Worm (Caenorhabditis elegans): ENCODE results near the gene glb-13.

The glb-13 gene

DNA sequence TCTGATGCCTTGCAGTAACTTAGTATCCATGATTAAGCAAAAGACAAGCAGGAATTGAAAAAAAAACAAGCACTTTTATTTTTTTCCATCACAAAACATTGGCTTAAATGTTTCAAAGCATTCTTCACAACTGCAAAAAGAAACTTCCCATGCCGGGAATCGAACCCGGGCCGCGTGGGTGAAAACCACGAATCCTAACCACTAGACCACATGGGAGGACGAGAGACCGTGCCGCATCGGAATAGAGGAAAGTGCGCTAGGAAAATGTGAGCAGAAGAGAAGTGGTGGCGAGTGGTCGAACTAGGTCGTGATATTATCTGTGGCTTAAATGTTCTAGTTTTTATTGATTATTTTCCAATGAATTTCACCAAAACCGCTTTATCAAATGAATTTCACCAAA lies 10.7 kb downstream of the glb-13 start (continued):
- TF ChIP-seq snpc-4 (GFP tag; optimal IDR thresholded peaks at IDR 0.05): peak; percentile 14
- TF ChIP-seq snpc-4 (tag; optimal IDR thresholded peaks at IDR 0.05): peak in 2 of 4 experiments; percentile 22 to 53
- no peak for TF ChIP-seq unc-62 (GFP tag; optimal IDR thresholded peaks at IDR 0.05)
- peak; percentile 67 for TF ChIP-seq ZK185.1 (tag; optimal IDR thresholded peaks at IDR 0.05; ENCODE audit: poor library complexity, severe bottlenecking)
- peak; percentile 6 for TF ChIP-seq T26A5.8 (tag; optimal IDR thresholded peaks at IDR 0.05)
- no peak for TF ChIP-seq nhr-80 (tag; optimal IDR thresholded peaks at IDR 0.05)
- TF ChIP-seq lin-26 (GFP tag; IDR thresholded peaks at IDR 0.05): peak; percentile 86
- no peak for TF ChIP-seq hrde-1 (tag; optimal IDR thresholded peaks at IDR 0.05; ENCODE audit: borderline replicate concordance)
- no peak for TF ChIP-seq hlh-12 (tag; optimal IDR thresholded peaks at IDR 0.05)
- TF ChIP-seq athp-1 (tag; optimal IDR thresholded peaks at IDR 0.05): no peak
- TF ChIP-seq tbx-9 (tag; optimal IDR thresholded peaks at IDR 0.05; ENCODE audit: borderline replicate concordance): no peak
- TF ChIP-seq attf-5 (GFP tag; optimal IDR thresholded peaks at IDR 0.05): peak; percentile 28
- TF ChIP-seq him-1 (tag; optimal IDR thresholded peaks at IDR 0.05): peak; percentile 86
- TF ChIP-seq somi-1 (GFP tag; optimal IDR thresholded peaks at IDR 0.05): peak; percentile 31
- TF ChIP-seq snpc-1.3 (tag; optimal IDR thresholded peaks at IDR 0.05; ENCODE audit: insufficient read depth): peak; percentile 59
- peak; percentile 87 for TF ChIP-seq dox-1 (GFP tag; IDR thresholded peaks at IDR 0.05)
- TF ChIP-seq ekl-4 (GFP tag; IDR thresholded peaks at IDR 0.05): peak; percentile 41; the same call in 1 of the 2 replicates
- peak; percentile 25 for TF ChIP-seq B0035.1 (tag; optimal IDR thresholded peaks at IDR 0.05)
- 0 out of 2 replicates have a peak, but pooled peaks have one; percentile 20 for TF ChIP-seq K11D2.4 (GFP tag; IDR thresholded peaks at IDR 0.05)
- no peak for TF ChIP-seq mes-4 (tag; optimal IDR thresholded peaks at IDR 0.05)
- peak; percentile 59 for TF ChIP-seq gei-17 (GFP tag; optimal IDR thresholded peaks at IDR 0.05)
- TF ChIP-seq cebp-1 (GFP tag; IDR thresholded peaks at IDR 0.05): 0 out of 2 replicates have a peak, but pooled peaks have one; percentile 45
- no peak for TF ChIP-seq cebp-1 (tag; optimal IDR thresholded peaks at IDR 0.05)
- 0 out of 2 replicates have a peak, but pooled peaks have one; percentile 31 for TF ChIP-seq zfh-2 (GFP tag; conservative IDR thresholded peaks at IDR 0.05)
- TF ChIP-seq egrh-3 (GFP tag; IDR thresholded peaks at IDR 0.05): peak; percentile 42
- TF ChIP-seq B0261.1 (tag; optimal IDR thresholded peaks at IDR 0.05): peak; percentile 94
- 0 out of 2 replicates have a peak, but pooled peaks have one; percentile 28 for TF ChIP-seq lir-1 (GFP tag; conservative IDR thresholded peaks at IDR 0.05)
- TF ChIP-seq cebp-2 (GFP tag; IDR thresholded peaks at IDR 0.05): no peak
- no peak for TF ChIP-seq madf-3 (GFP tag; IDR thresholded peaks at IDR 0.05)
- TF ChIP-seq ceh-79 (tag; optimal IDR thresholded peaks at IDR 0.05): no peak
- TF ChIP-seq snpc-1.1 (tag; optimal IDR thresholded peaks at IDR 0.05; ENCODE audit: insufficient read depth): peak; percentile 5
- TF ChIP-seq F39B2.1 (GFP tag; IDR thresholded peaks at IDR 0.05): no peak
- peak; percentile 80 for TF ChIP-seq hmg-1.2 (GFP tag; IDR thresholded peaks at IDR 0.05)
- no peak for TF ChIP-seq bed-1 (GFP tag; IDR thresholded peaks at IDR 0.05)
- no peak for TF ChIP-seq hlh-26 (GFP tag; conservative IDR thresholded peaks at IDR 0.05)
- TF ChIP-seq lin-40 (tag; optimal IDR thresholded peaks at IDR 0.05): no peak
- TF ChIP-seq mxl-1 (tag; optimal IDR thresholded peaks at IDR 0.05): no peak
- no peak for TF ChIP-seq hsf-1 (GFP tag; IDR thresholded peaks at IDR 0.05)

- no peak for TF ChIP-seq F49E8.2 (tag; optimal IDR thresholded peaks at IDR 0.05; ENCODE audit: insufficient read depth)
- TF ChIP-seq cebp-1 (GFP tag; IDR thresholded peaks at IDR 0.05): no peak
- TF ChIP-seq cebp-1 (tag; optimal IDR thresholded peaks at IDR 0.05): no peak
- no peak for TF ChIP-seq lir-1 (GFP tag; conservative IDR thresholded peaks at IDR 0.05)
- no peak for TF ChIP-seq K12H6.12 (tag; optimal IDR thresholded peaks at IDR 0.05)
- no peak for TF ChIP-seq F23B12.7 (tag; optimal IDR thresholded peaks at IDR 0.05; ENCODE audit: insufficient read depth)
- TF ChIP-seq snpc-4 (GFP tag; optimal IDR thresholded peaks at IDR 0.05): no peak
- TF ChIP-seq snpc-4 (tag; optimal IDR thresholded peaks at IDR 0.05): no peak
- TF ChIP-seq F57A8.1 (GFP tag; optimal IDR thresholded peaks at IDR 0.05): no peak
- TF ChIP-seq ztf-25 (GFP tag; IDR thresholded peaks at IDR 0.05): no peak
- no peak for TF ChIP-seq snpc-1.1 (tag; optimal IDR thresholded peaks at IDR 0.05; ENCODE audit: insufficient read depth)
- TF ChIP-seq chd-7 (tag; optimal IDR thresholded peaks at IDR 0.05): no peak
- no peak for TF ChIP-seq nhr-80 (tag; optimal IDR thresholded peaks at IDR 0.05)
- TF ChIP-seq madf-6 (GFP tag; IDR thresholded peaks at IDR 0.05): peak; percentile 61; the same call in 1 of the 2 replicates
- TF ChIP-seq atf-7 (tag; optimal IDR thresholded peaks at IDR 0.05): no peak
- no peak for TF ChIP-seq C17E4.6 (GFP tag; IDR thresholded peaks at IDR 0.05)
- no peak for TF ChIP-seq mxl-1 (tag; optimal IDR thresholded peaks at IDR 0.05)
- 0 out of 2 replicates have a peak, but pooled peaks have one; percentile 15 for TF ChIP-seq madf-8 (GFP tag; conservative IDR thresholded peaks at IDR 0.05)
Measured at ce11 chrX:12365388-12365787, 12.8 kb downstream of the glb-13 start, which contains the start of gene F19H6.4. Gene F19H6.4, plus strand, starts transcription at chrX:12365688.
